Fruit fly (Drosophila melanogaster) whole organism, embryonic: ENCODE results near the gene CG18281.

ENCODE experiments used
- Antp ChIP-seq: fragments of 200-800 bp; sonication (Bioruptor generic); optimal IDR thresholded peaks from 3 replicates; lab custom pipeline; 2016; ENCODE audit warnings: missing biosample characterization, missing genetic modification characterization
- Atf-2 ChIP-seq: fragments of 200-800 bp; sonication (Bioruptor generic); optimal IDR thresholded peaks from 2 replicates; lab custom pipeline; 2016; ENCODE audit warnings: missing biosample characterization, missing genetic modification characterization
- BEAF-32 ChIP-seq: fragments of 200-800 bp; sonication (Bioruptor generic); optimal IDR thresholded peaks from 3 replicates; lab custom pipeline; 2017; ENCODE audit warnings: missing biosample characterization, missing genetic modification characterization, mild to moderate bottlenecking, moderate library complexity, missing genetic modification reagents
- CG12104 ChIP-seq: fragments of 200-800 bp; sonication (Bioruptor generic); optimal IDR thresholded peaks from 3 replicates; lab custom pipeline; 2016; ENCODE audit warnings: missing biosample characterization, missing genetic modification characterization
- CG12391 ChIP-seq: fragments of 200-800 bp; sonication (Bioruptor generic); optimal IDR thresholded peaks from 3 replicates; lab custom pipeline; 2018; ENCODE audit warnings: missing biosample characterization, mild to moderate bottlenecking, missing genetic modification characterization, moderate library complexity
- CG12659 ChIP-seq: fragments of 200-800 bp; sonication (Bioruptor generic); optimal IDR thresholded peaks from 3 replicates; lab custom pipeline; 2017; ENCODE audit warnings: mild to moderate bottlenecking, missing biosample characterization, missing genetic modification reagents, missing genetic modification characterization
- CG12769 ChIP-seq: fragments of 200-800 bp; sonication (Bioruptor generic); optimal IDR thresholded peaks from 2 replicates; lab custom pipeline; 2019; ENCODE audit warnings: missing biosample characterization, mild to moderate bottlenecking, missing genetic modification characterization, moderate library complexity
- CG13894 ChIP-seq: fragments of 200-800 bp; sonication (Bioruptor generic); optimal IDR thresholded peaks from 3 replicates; lab custom pipeline; 2018; ENCODE audit warnings: missing biosample characterization, mild to moderate bottlenecking, missing genetic modification characterization, moderate library complexity
- CG14441 ChIP-seq: fragments of 200-800 bp; sonication (Bioruptor generic); IDR thresholded peaks from 2 replicates; pipeline ENCODE4 v1.3.6; 2022; ENCODE audit warnings: missing biosample characterization, missing genetic modification characterization
- CG15269 ChIP-seq: fragments of 200-800 bp; sonication (Bioruptor generic); optimal IDR thresholded peaks from 2 replicates; lab custom pipeline; 2018; ENCODE audit warnings: missing biosample characterization, mild to moderate bottlenecking, missing genetic modification characterization, moderate library complexity
- CG16779 ChIP-seq: fragments of 200-800 bp; sonication (Bioruptor generic); IDR thresholded peaks from 2 replicates; pipeline ENCODE4 v1.3.6; 2022; ENCODE audit warnings: missing biosample characterization, missing genetic modification characterization
- CG17186 ChIP-seq: fragments of 200-800 bp; sonication (Bioruptor generic); optimal IDR thresholded peaks from 3 replicates; lab custom pipeline; 2017; ENCODE audit warnings: missing biosample characterization, missing genetic modification reagents, missing genetic modification characterization
- CG17829 ChIP-seq: fragments of 200-800 bp; optimal IDR thresholded peaks from 2 replicates; lab custom pipeline; 2019; ENCODE audit warnings: missing biosample characterization, mild to moderate bottlenecking, missing genetic modification characterization, moderate library complexity
- CG18262 ChIP-seq: fragments of 200-800 bp; optimal IDR thresholded peaks from 3 replicates; lab custom pipeline; 2019; ENCODE audit warnings: missing biosample characterization, mild to moderate bottlenecking, missing genetic modification characterization, moderate library complexity
- CG2116 ChIP-seq: fragments of 200-800 bp; sonication (Bioruptor generic); optimal IDR thresholded peaks from 3 replicates; lab custom pipeline; 2018; ENCODE audit warnings: missing biosample characterization, mild to moderate bottlenecking, missing genetic modification characterization
- CG2202 ChIP-seq: fragments of 200-800 bp; sonication (Bioruptor generic); optimal IDR thresholded peaks from 2 replicates; lab custom pipeline; 2018; ENCODE audit warnings: missing biosample characterization, mild to moderate bottlenecking, missing genetic modification characterization
- CG5180 ChIP-seq: fragments of 200-800 bp; sonication (Bioruptor generic); optimal IDR thresholded peaks from 3 replicates; lab custom pipeline; 2017; ENCODE audit warnings: missing biosample characterization, missing genetic modification characterization, mild to moderate bottlenecking, moderate library complexity, missing genetic modification reagents
- ERR ChIP-seq: fragments of 200-800 bp; sonication (Bioruptor generic); optimal IDR thresholded peaks from 2 replicates; lab custom pipeline; 2016; ENCODE audit warnings: missing biosample characterization, missing genetic modification characterization
- Hr78 ChIP-seq, 2 experiments: fragments of 200-800 bp in 1 of 2; fragments of >200 bp in 1 of 2; sonication (Bioruptor generic) in 1 of 2; optimal IDR thresholded peaks; 2 replicates each; lab custom pipeline; 2017 to 2019; ENCODE audit warnings: missing biosample characterization in 2 of 2, missing genetic modification characterization in 2 of 2, mild to moderate bottlenecking in 1 of 2, moderate library complexity in 1 of 2
- Lpt ChIP-seq: fragments of >200 bp; optimal IDR thresholded peaks from 2 replicates; lab custom pipeline; 2018; ENCODE audit warnings: missing biosample characterization, missing genetic modification characterization
- MESR4 ChIP-seq: fragments of 200-800 bp; sonication (Bioruptor generic); optimal IDR thresholded peaks from 2 replicates; lab custom pipeline; 2018; ENCODE audit warnings: missing biosample characterization, mild to moderate bottlenecking, missing genetic modification characterization, moderate library complexity
- Myb ChIP-seq: fragments of 200-800 bp; sonication (Bioruptor generic); optimal IDR thresholded peaks from 2 replicates; lab custom pipeline; 2016; ENCODE audit warnings: missing biosample characterization, missing genetic modification characterization
- NC2β ChIP-seq: fragments of 200-800 bp; sonication (Bioruptor generic); optimal IDR thresholded peaks from 2 replicates; lab custom pipeline; 2016; ENCODE audit warnings: missing biosample characterization, missing genetic modification characterization
- NFAT ChIP-seq: fragments of 200-800 bp; sonication (Bioruptor generic); IDR thresholded peaks from 2 replicates; pipeline ENCODE4 v1.3.6; 2022; ENCODE audit warnings: missing biosample characterization, missing genetic modification characterization
- Oaz ChIP-seq: fragments of 200-800 bp; sonication (Bioruptor generic); IDR thresholded peaks from 2 replicates; pipeline ENCODE4 v1.3.6; 2022; ENCODE audit warnings: missing biosample characterization, missing genetic modification characterization
- Xbp1 ChIP-seq: fragments of 200-800 bp; sonication (Bioruptor generic); optimal IDR thresholded peaks from 3 replicates; lab custom pipeline; 2016; ENCODE audit warnings: missing biosample characterization, mild to moderate bottlenecking, missing genetic modification characterization
- chm ChIP-seq: fragments of 200-800 bp; sonication (Bioruptor generic); IDR thresholded peaks from 2 replicates; pipeline ENCODE4 v1.3.6; 2022; ENCODE audit warnings: missing biosample characterization, missing genetic modification characterization
- dpn ChIP-seq, 2 experiments: fragments of 200-800 bp; sonication (Bioruptor generic); optimal IDR thresholded peaks; 3 replicates each; lab custom pipeline; 2016; ENCODE audit warnings: missing biosample characterization in 2 of 2, missing genetic modification characterization in 2 of 2
- ewg ChIP-seq: fragments of 200-800 bp; sonication (Bioruptor generic); optimal IDR thresholded peaks from 3 replicates; lab custom pipeline; 2017; ENCODE audit warnings: mild to moderate bottlenecking, missing biosample characterization, missing genetic modification reagents, missing genetic modification characterization
- fru ChIP-seq: fragments of >200 bp; optimal IDR thresholded peaks from 2 replicates; lab custom pipeline; 2017
- grau ChIP-seq: fragments of 200-800 bp; optimal IDR thresholded peaks from 3 replicates; lab custom pipeline; 2019; ENCODE audit warnings: missing biosample characterization, mild to moderate bottlenecking, missing genetic modification characterization, moderate library complexity
- gsb ChIP-seq: fragments of 200-800 bp; sonication (Bioruptor generic); IDR thresholded peaks from 2 replicates; pipeline ENCODE4 v1.3.6; 2022; ENCODE audit warnings: missing biosample characterization, missing genetic modification characterization
- gsb-n ChIP-seq: fragments of 200-800 bp; sonication (Bioruptor generic); optimal IDR thresholded peaks from 3 replicates; lab custom pipeline; 2018; ENCODE audit warnings: missing biosample characterization, mild to moderate bottlenecking, missing genetic modification characterization
- gt ChIP-seq: fragments of 200-800 bp; sonication (Bioruptor generic); IDR thresholded peaks from 2 replicates; pipeline ENCODE4 v1.3.6; 2022; ENCODE audit warnings: missing biosample characterization, missing genetic modification characterization
- jing ChIP-seq: fragments of 200-800 bp; sonication (Bioruptor generic); optimal IDR thresholded peaks from 2 replicates; lab custom pipeline; 2018; ENCODE audit warnings: missing biosample characterization, mild to moderate bottlenecking, missing genetic modification characterization
- lbe ChIP-seq: fragments of 200-800 bp; sonication (Bioruptor generic); optimal IDR thresholded peaks from 2 replicates; lab custom pipeline; 2016; ENCODE audit warnings: missing biosample characterization, mild to moderate bottlenecking, missing genetic modification characterization
- mam ChIP-seq: fragments of 200-800 bp; sonication (Bioruptor generic); optimal IDR thresholded peaks from 3 replicates; lab custom pipeline; 2016; ENCODE audit warnings: missing biosample characterization, missing genetic modification characterization
- nerfin-1 ChIP-seq: fragments of 200-800 bp; sonication (Bioruptor generic); optimal IDR thresholded peaks from 3 replicates; lab custom pipeline; 2019; ENCODE audit warnings: missing biosample characterization, mild to moderate bottlenecking, missing genetic modification characterization, moderate library complexity
- onecut ChIP-seq: fragments of 200-800 bp; sonication (Bioruptor generic); IDR thresholded peaks from 2 replicates; pipeline ENCODE4 v1.3.6; 2022; ENCODE audit warnings: missing biosample characterization, missing genetic modification characterization
- pb ChIP-seq: fragments of 200-800 bp; sonication (Bioruptor generic); optimal IDR thresholded peaks from 3 replicates; lab custom pipeline; 2016; ENCODE audit warnings: missing biosample characterization, missing genetic modification characterization
- pita ChIP-seq: fragments of 200-800 bp; sonication (Bioruptor generic); optimal IDR thresholded peaks from 2 replicates; lab custom pipeline; 2017; ENCODE audit warnings: missing biosample characterization, mild to moderate bottlenecking, missing genetic modification characterization
- pnt ChIP-seq: fragments of 200-800 bp; sonication (Bioruptor generic); optimal IDR thresholded peaks from 3 replicates; lab custom pipeline; 2016; ENCODE audit warnings: missing biosample characterization, missing genetic modification characterization
- pros ChIP-seq: fragments of 200-800 bp; sonication (Bioruptor generic); optimal IDR thresholded peaks from 3 replicates; lab custom pipeline; 2019; ENCODE audit warnings: missing biosample characterization, mild to moderate bottlenecking, missing genetic modification characterization, moderate library complexity
- sens ChIP-seq: fragments of 200-800 bp; sonication (Bioruptor generic); peaks from one replicate; lab custom pipeline; 2016; ENCODE audit warnings: missing biosample characterization, missing genetic modification characterization
- shn ChIP-seq: fragments of 200-800 bp; sonication (Bioruptor generic); optimal IDR thresholded peaks from 3 replicates; lab custom pipeline; 2016; ENCODE audit warnings: missing biosample characterization, missing genetic modification characterization
- slbo ChIP-seq: fragments of 200-800 bp; sonication (Bioruptor generic); IDR thresholded peaks from 2 replicates; pipeline ENCODE4 v1.3.6; 2022; ENCODE audit warnings: missing biosample characterization, missing genetic modification characterization
- so ChIP-seq: fragments of 200-800 bp; sonication (Bioruptor generic); IDR thresholded peaks from 3 replicates; pipeline ENCODE4 v1.3.6; 2022; ENCODE audit warnings: missing biosample characterization, missing genetic modification characterization
- toy ChIP-seq: fragments of 200-800 bp; sonication (Bioruptor generic); IDR thresholded peaks from 2 replicates; pipeline ENCODE4 v1.3.6; 2022; ENCODE audit warnings: missing biosample characterization, missing genetic modification characterization

CG18281 gene

dm6 chr3L:20494780-20495591 is 4.7 kb upstream of the CG18281 start, which contains the start of gene ZnT77C (continued):
- TF ChIP-seq onecut (no peak), Atf-2 (GFP tag; lab: Kevin White, UChicago) (no peak), lbe (GFP tag; lab: Kevin White, UChicago) (no peak), Lpt (GFP tag; lab: Kevin White, UChicago) (no peak), Myb (GFP tag; lab: Kevin White, UChicago) (peak; percentile 98), jing (no peak), ewg (GFP tag; lab: Kevin White, UChicago) (no peak), fru (lab: Kevin White, UChicago) (no peak), CG14441 (no peak), gt (no peak), MESR4 (GFP tag; lab: Kevin White, UChicago) (peak; percentile 79), CG12391 (no peak), NC2β (GFP tag; lab: Kevin White, UChicago) (no peak), CG2202 (tag; lab: Kevin White, UChicago) (no peak), pita (GFP tag; lab: Kevin White, UChicago) (no peak), shn (GFP tag; lab: Kevin White, UChicago) (no peak), so (GFP tag; lab: Robert Waterston, UW) (no peak), Antp (GFP tag; lab: Kevin White, UChicago) (no peak), pb (GFP tag; lab: Kevin White, UChicago) (no peak)

- TF ChIP-seq CG2116 (GFP tag; lab: Kevin White, UChicago) (peak; percentile 44), CG5180 (no peak), CG12659 (GFP tag; lab: Kevin White, UChicago) (peak; percentile 55), grau (tag; lab: Kevin White, UChicago) (peak; percentile 8), mam (GFP tag; lab: Kevin White, UChicago) (no peak), pros (GFP tag; lab: Kevin White, UChicago) (no peak), CG12104 (GFP tag; lab: Kevin White, UChicago) (no peak), CG17186 (GFP tag; lab: Kevin White, UChicago) (no peak), CG17829 (peak; percentile 6), dpn (GFP tag; optimal IDR thresholded peaks at IDR 0.05; lab: Kevin White, UChicago) (peak in 1 of 2 experiments; percentile 26), sens (peak; percentile 65), slbo (GFP tag; lab: Robert Waterston, UW) (peak; percentile 45; the same call in 1 of the 2 replicates), CG13894 (no peak), gsb-n (tag; lab: Kevin White, UChicago) (no peak), gsb (GFP tag; lab: Robert Waterston, UW) (no peak), BEAF-32 (GFP tag; lab: Kevin White, UChicago) (peak; percentile 35), CG18262 (tag; lab: Kevin White, UChicago) (peak; percentile 17), Myb (GFP tag; lab: Kevin White, UChicago) (peak; percentile 69), chm (no peak), ERR (GFP tag; lab: Kevin White, UChicago) (no peak), CG12769 (tag; lab: Kevin White, UChicago) (peak; percentile 7), Hr78 (GFP tag; optimal IDR thresholded peaks at IDR 0.05; lab: Kevin White, UChicago) (peak in 1 of 2 experiments; percentile 63), toy (GFP tag; lab: Robert Waterston, UW) (no peak), Xbp1 (GFP tag; lab: Kevin White, UChicago) (peak; percentile 1), pnt (no peak), NFAT (GFP tag; lab: Robert Waterston, UW) (no peak), CG15269 (tag; lab: Kevin White, UChicago) (peak; percentile 21), Oaz (GFP tag; lab: Robert Waterston, UW) (no peak), CG16779 (no peak), nerfin-1 (peak; percentile 8)
Measured at dm6 chr3L:20497124-20497996, 2.3 kb upstream of the CG18281 start, which contains the start of gene CG32425. Gene CG32425 (plus strand): TSS chr3L:20497323.
